Worm (Caenorhabditis elegans) whole organism, late embryonic: Measurements from ENCODE around the gene T28A11.19.

Experiments
- ama-1 ChIP-seq: fragments of 150-350 bp; optimal IDR thresholded peaks from 2 replicates; lab custom pipeline; 2014
- ceh-48 ChIP-seq: sonication (generic microtip); optimal IDR thresholded peaks from 2 replicates; lab custom pipeline; 2016; ENCODE audit warnings: missing genetic modification characterization, inconsistent platforms, missing compliant biosample characterization
- dve-1 ChIP-seq: sonication (generic microtip); optimal IDR thresholded peaks from 2 replicates; lab custom pipeline; 2017; ENCODE audit warnings: antibody characterized with exemption, mild to moderate bottlenecking, missing genetic modification characterization, missing compliant biosample characterization
- elt-2 ChIP-seq: sonication (generic microtip); optimal IDR thresholded peaks from 2 replicates; lab custom pipeline; 2016; ENCODE audit warnings: missing genetic modification reagents, missing genetic modification characterization, missing compliant biosample characterization
- fax-1 ChIP-seq: sonication (generic microtip); optimal IDR thresholded peaks from 2 replicates; lab custom pipeline; 2016; ENCODE audit warnings: missing genotype, missing genetic modification characterization, missing compliant biosample characterization
- fkh-10 ChIP-seq: fragments of 150-350 bp; optimal IDR thresholded peaks from 2 replicates; lab custom pipeline; 2014; ENCODE audit warnings: missing biosample characterization, missing genetic modification reagents, missing genetic modification characterization
- pha-4 ChIP-seq: fragments of 150-350 bp; optimal IDR thresholded peaks from 2 replicates; lab custom pipeline; 2018; ENCODE audit warnings: missing biosample characterization, missing genetic modification reagents, missing genetic modification characterization
- pqm-1 ChIP-seq: sonication (generic microtip); optimal IDR thresholded peaks from 2 replicates; lab custom pipeline; 2016; ENCODE audit warnings: missing genetic modification characterization, missing compliant biosample characterization
- rnt-1 ChIP-seq: sonication (generic microtip); optimal IDR thresholded peaks from 2 replicates; lab custom pipeline; 2016; ENCODE audit warnings: missing genetic modification characterization, missing compliant biosample characterization
- tbx-2 ChIP-seq: sonication (generic microtip); optimal IDR thresholded peaks from 2 replicates; lab custom pipeline; 2016; ENCODE audit warnings: missing genetic modification characterization, missing compliant biosample characterization

DNA sequence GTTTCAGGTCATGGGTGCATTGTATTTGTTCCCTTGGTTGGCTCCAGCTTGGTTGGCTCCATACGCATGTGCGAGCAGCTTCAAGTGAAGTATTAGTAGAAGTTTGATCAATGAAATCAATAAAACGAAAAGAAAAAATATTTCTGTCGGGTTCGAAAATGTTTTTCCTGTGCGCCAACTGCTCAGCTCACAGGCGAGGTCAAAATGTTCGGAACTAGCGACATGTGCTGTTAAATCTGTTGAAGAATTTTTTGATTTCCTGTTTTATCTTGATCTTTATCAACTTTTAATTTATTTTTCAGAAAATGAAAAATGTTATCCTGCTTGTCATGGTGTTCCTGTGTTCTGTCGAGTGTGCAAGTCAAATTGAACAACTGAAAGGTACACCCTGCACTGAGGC, 12.2 kb upstream of the T28A11.19 start, which contains the start of gene T28A11.25:
- no peak for TF ChIP-seq fkh-10 (GFP tag; lab: Kevin White, UChicago)
- TF ChIP-seq rnt-1 (tag; lab: Kevin White, UChicago) = no peak
- TF ChIP-seq pha-4 = no peak
- no peak for TF ChIP-seq pqm-1 (tag; lab: Kevin White, UChicago)
- TF ChIP-seq ama-1 (lab: Kevin White, UChicago) = no peak
- no peak for TF ChIP-seq ceh-48 (tag; lab: Kevin White, UChicago)
- TF ChIP-seq fax-1 (tag; lab: Kevin White, UChicago) = no peak
- TF ChIP-seq tbx-2 = no peak
- TF ChIP-seq elt-2 (tag; lab: Kevin White, UChicago) = no peak
- no peak for TF ChIP-seq dve-1 (tag; lab: Kevin White, UChicago)
